Worm (Caenorhabditis elegans) whole organism, midembryonic: ENCODE measurements around the gene Y46C8AM.1.

Experiments used
- T22C8.4 ChIP-seq: fragments of 200-800 bp; sonication (Bioruptor generic); IDR thresholded peaks from 2 replicates; pipeline ENCODE4 v1.3.6; 2022; ENCODE audit warnings: missing genetic modification characterization, missing compliant biosample characterization
- cog-1 ChIP-seq: sonication (generic microtip); optimal IDR thresholded peaks from 2 replicates; lab custom pipeline; 2016; ENCODE audit warnings: missing genetic modification characterization, missing compliant biosample characterization
- flt-1 ChIP-seq: fragments of 200-800 bp; sonication (Bioruptor generic); IDR thresholded peaks from 2 replicates; pipeline ENCODE4 v1.3.6; 2022; ENCODE audit warnings: missing genetic modification characterization, missing compliant biosample characterization
- klf-2 ChIP-seq: fragments of 200-800 bp; sonication (Bioruptor generic); conservative IDR thresholded peaks from 2 replicates; pipeline ENCODE4 v1.3.6; 2022; ENCODE audit warnings: missing genetic modification reagents, missing genetic modification characterization, missing compliant biosample characterization
- med-1 ChIP-seq: sonication (generic microtip); optimal IDR thresholded peaks from 2 replicates; lab custom pipeline; 2017; ENCODE audit warnings: missing genetic modification characterization, mild to moderate bottlenecking, missing compliant biosample characterization, antibody characterized with exemption, missing genetic modification reagents; ENCODE audit not compliant: insufficient read depth
- ref-1 ChIP-seq: fragments of 200-800 bp; sonication (Bioruptor generic); conservative IDR thresholded peaks from 2 replicates; pipeline ENCODE4 v1.3.6; 2022; ENCODE audit warnings: missing genetic modification reagents, missing genetic modification characterization, missing compliant biosample characterization
- tab-1 ChIP-seq: fragments of 200-800 bp; sonication (Bioruptor generic); IDR thresholded peaks from 2 replicates; pipeline ENCODE4 v1.3.6; 2022; ENCODE audit warnings: missing genetic modification characterization, missing compliant biosample characterization
- ztf-23 ChIP-seq: fragments of 200-800 bp; sonication (Bioruptor generic); IDR thresholded peaks from 2 replicates; pipeline ENCODE4 v1.3.6; 2022; ENCODE audit warnings: missing genetic modification reagents, missing genetic modification characterization, missing compliant biosample characterization
- ztf-29 ChIP-seq: fragments of 200-800 bp; sonication (Bioruptor generic); IDR thresholded peaks from 2 replicates; pipeline ENCODE4 v1.3.6; 2022; ENCODE audit warnings: missing genetic modification reagents, missing genetic modification characterization, missing compliant biosample characterization

DNA sequence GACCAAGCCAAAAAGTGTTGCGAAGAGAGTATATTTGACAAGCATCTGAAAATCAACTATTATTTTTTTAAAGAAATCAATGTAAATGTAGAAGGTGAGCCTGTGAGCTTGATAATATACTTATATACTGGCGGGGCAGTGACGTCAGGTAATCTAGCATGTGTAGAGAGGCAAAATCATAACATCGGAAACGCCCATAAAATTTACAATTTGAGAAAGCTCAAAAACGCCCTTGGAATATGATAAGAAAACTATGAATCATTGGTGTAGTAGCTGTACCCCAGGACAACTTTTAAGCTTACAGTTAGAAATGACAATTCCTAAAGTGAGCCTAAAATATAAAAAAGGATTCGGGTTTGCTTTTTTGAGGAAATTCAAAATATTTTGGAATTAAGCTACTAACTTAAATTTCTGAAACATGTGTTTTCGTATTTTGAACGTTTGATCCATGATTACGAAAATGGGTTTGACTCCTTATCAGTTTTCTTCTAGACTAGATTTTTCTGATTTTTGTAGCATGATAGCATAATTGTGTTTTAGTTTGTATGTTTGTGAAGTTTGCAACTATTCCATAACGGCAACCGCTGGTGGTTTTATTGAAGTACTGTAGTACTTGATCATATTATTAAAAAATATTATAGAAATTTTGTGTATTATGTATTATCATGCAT, 20.9 kb upstream of the Y46C8AM.1 start, which contains the start of gene clec-174:
- TF ChIP-seq med-1 (GFP tag; lab: Kevin White, UChicago) (no peak), klf-2 (no peak), ref-1 (no peak), T22C8.4 (no peak), flt-1 (no peak), tab-1 (no peak), ztf-29 (GFP tag; lab: Robert Waterston, UW) (no peak), cog-1 (tag; lab: Kevin White, UChicago) (no peak), ztf-23 (GFP tag; lab: Robert Waterston, UW) (no peak)
